Worm (Caenorhabditis elegans): Measurements from ENCODE around the gene C09E8.1.
"Not testable (repeated sequence)": the region's sequence is repeated elsewhere in the genome, so short reads cannot be mapped to it uniquely, and the experiment has no call there.

C09E8.1 gene

DNA sequence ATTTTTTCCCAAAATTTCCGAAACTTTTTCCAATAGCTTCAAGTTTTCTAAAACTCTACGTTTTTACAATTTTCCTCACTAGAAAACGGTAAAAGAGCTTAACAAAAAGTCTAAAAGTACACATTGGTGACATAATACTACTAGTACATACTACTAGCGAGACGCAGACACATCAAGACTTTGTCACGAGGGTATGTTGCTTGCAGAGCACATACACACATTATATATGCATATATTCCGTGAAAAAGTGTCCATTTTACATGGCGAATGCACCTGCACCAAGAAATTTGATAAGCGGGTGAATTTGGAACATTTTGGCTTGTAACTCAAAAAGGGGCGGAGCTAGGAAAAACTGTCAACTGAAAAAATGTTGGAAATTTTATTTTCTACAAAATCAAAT lies 45.0 kb downstream of the C09E8.1 start:
- no peak for TF ChIP-seq dao-5 (tag; optimal IDR thresholded peaks at IDR 0.05)
- no peak for TF ChIP-seq him-1 (tag; optimal IDR thresholded peaks at IDR 0.05)
- no peak for TF ChIP-seq W03F9.2 (tag; optimal IDR thresholded peaks at IDR 0.05)

DNA sequence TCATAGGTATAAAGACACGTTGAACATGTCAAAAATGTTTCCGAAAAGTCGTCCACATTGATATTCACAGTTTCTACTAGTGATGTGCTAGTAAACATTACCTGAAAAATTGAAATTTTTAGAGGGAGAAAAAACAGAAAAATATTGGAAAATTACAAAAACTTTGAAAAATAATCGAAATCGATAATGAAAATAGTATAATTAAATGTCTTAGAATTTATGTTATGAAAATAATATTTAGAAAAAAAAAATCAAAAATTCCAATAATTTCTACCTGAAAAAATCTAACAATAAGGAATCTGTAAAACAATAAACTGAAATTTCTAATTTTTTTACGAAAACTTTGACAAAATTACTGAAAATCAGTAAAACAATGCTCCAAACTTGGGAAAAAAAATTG lies 45.7 kb downstream of the C09E8.1 start, which contains the start of gene nhl-3:
Gene nhl-3, minus strand, starts transcription at position 101 of the 400 bp plus-strand sequence.
- TF ChIP-seq W03F9.2 (tag; optimal IDR thresholded peaks at IDR 0.05) (no peak), him-1 (tag; optimal IDR thresholded peaks at IDR 0.05) (no peak), dao-5 (tag; optimal IDR thresholded peaks at IDR 0.05) (no peak)

DNA sequence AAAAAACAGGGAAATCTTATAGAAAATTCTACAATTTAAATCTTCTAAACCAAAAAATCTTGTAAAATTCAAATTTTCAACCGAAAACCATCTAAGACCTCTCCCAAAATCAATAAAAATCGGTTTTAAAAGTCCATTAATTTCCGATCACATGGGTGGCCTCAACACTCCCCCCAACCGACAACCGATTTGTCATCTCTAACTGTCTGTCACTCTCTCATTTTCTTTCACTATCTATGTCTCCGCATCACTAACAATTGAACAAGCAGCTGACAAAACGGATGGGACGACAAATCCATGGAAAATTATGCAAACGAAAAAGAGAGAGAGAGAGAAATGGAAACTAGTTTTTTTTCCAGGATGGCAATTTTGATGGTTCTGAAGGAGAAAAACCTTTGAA lies 46.7 kb downstream of the C09E8.1 start:
- TF ChIP-seq W03F9.2 (tag; optimal IDR thresholded peaks at IDR 0.05) (no peak), him-1 (tag; optimal IDR thresholded peaks at IDR 0.05) (no peak)

DNA sequence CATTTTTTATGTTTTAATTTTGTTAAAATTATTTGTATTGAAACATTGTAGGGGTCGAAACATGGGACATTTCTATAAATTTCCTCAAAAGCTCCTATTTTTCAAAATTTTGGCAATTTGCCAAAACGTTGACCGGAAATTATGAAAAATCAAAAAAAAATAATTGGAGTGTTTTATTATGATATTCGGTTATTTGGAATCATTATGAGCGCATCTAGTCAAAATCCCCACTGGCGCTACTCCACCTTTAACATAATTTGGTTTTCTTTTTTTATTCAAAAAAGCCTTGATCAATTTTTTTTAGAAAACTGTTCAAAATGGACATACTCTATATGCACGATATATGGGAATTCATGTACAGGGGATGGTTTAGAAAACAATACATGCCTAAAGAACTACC lies 49.0 kb downstream of the C09E8.1 start, which contains the start of gene W04H10.2:
Gene W04H10.2, plus strand, starts transcription at position 301 of the 400 bp plus-strand sequence.
- no peak for TF ChIP-seq dao-5 (tag; optimal IDR thresholded peaks at IDR 0.05)
- no peak for TF ChIP-seq W03F9.2 (tag; optimal IDR thresholded peaks at IDR 0.05)
- no peak for TF ChIP-seq him-1 (tag; optimal IDR thresholded peaks at IDR 0.05)

DNA sequence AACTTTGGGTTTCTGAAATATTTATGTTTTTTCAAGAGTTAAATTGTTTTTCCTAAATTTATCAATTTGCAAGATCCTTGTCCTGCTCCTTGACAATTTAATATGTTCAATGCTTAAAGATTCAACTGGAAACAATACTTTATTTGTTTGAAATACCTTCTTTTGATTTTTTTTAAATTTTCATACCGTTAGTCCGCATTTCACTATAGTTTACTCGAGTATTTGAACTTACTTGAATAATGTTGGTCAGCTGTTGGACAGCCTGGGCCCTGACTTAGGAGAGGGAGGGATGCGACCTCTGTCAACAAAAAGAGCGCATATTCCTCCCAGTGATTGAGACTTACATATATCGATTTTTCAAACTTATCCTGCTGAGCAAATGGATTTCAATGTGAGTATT lies 49.7 kb downstream of the C09E8.1 start, which contains the start of gene W04H10.5:
Gene W04H10.5, plus strand, starts transcription at position 301 of the 400 bp plus-strand sequence.
- TF ChIP-seq him-1 (tag; optimal IDR thresholded peaks at IDR 0.05) = no peak
- TF ChIP-seq W03F9.2 (tag; optimal IDR thresholded peaks at IDR 0.05) = no peak
- no peak for TF ChIP-seq dao-5 (tag; optimal IDR thresholded peaks at IDR 0.05)

DNA sequence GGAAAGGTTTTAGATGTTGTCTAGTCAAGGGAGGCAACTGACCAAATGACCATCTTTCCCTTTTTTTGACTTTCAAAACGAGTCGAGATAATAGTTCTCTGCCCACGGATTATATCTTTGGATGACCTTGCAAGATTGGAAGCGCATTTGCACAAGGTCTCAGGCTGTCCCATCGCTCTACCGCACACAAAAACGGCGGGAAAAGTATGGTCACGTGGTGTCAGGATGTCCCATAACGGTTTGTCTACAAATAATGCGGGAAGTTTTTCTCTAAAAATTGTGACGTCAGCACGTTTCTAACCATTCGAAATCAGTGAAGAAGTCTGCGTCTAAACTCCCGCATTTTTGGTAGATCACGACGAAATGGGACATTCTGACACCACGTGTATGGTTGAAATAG lies 52.1 kb downstream of the C09E8.1 start, which contains the start of gene W04H10.6:
Gene W04H10.6, minus strand, starts transcription at position 101 of the 400 bp plus-strand sequence.
- no peak for TF ChIP-seq W03F9.2 (tag; optimal IDR thresholded peaks at IDR 0.05)
- no peak for TF ChIP-seq dao-5 (tag; optimal IDR thresholded peaks at IDR 0.05)

DNA sequence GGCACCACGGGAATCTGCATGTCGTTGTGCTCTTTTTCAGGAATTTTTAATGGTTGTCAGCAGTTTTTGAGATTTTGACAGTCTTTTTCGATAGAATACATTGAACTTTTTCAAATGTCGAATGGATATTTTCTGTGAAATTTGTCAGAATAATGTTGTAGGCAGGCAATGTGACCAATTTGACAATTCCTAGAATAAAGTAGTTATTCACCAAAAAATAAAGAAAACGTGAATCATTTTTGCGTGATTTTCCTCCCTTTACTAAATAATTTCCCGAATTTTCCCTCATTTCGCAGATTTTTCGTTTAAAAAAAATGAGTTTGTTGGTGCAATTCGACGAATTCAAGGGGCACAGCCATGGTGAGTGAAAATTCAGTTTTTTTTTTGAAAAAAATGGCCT lies 52.5 kb downstream of the C09E8.1 start, which contains the start of gene W04H10.1:
Gene W04H10.1, plus strand, starts transcription at position 301 of the 400 bp plus-strand sequence.
- no peak for TF ChIP-seq him-1 (tag; optimal IDR thresholded peaks at IDR 0.05)
- no peak for TF ChIP-seq dao-5 (tag; optimal IDR thresholded peaks at IDR 0.05)
- no peak for TF ChIP-seq W03F9.2 (tag; optimal IDR thresholded peaks at IDR 0.05)

DNA sequence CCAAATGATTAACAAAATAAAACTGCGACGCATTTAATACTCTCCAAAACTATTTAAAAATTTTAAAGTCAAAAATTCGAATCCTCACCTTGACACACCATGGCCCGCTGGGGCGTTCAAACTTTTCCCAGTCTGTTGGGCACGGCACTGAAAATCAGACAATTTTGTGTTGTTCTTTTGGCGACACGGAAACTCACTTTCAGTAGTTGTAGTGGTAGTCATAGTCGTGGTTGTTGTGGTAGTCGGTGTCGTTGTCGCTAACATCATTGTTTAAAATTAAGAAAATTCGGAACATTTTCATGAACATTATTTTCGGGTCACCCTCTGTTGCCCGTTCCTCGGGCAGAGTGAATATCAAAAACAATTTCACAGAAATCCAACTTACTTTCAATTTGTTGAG lies 56.1 kb downstream of the C09E8.1 start, which contains the start of gene clec-118:
Gene clec-118, minus strand, starts transcription at position 101 of the 400 bp plus-strand sequence.
- TF ChIP-seq dao-5, him-1, W03F9.2 (tag; optimal IDR thresholded peaks at IDR 0.05): not testable (repeated sequence)
